Worm (Caenorhabditis elegans) whole organism, young adult: ENCODE results near the gene Y67D8B.5.

Experiments used
- Y53G8AR.9 ChIP-seq: fragments of 200-800 bp; sonication (Bioruptor generic); conservative IDR thresholded peaks from 2 replicates; pipeline ENCODE4 v1.3.6; 2022; ENCODE audit warnings: missing genetic modification reagents, missing genetic modification characterization, missing compliant biosample characterization
- ama-1 ChIP-seq, 3 experiments: fragments of 150-350 bp in 1 of 3; sonication (generic microtip) in 2 of 3; optimal IDR thresholded peaks; 2 replicates each; lab custom pipeline; 2014 to 2018; ENCODE audit warnings: missing biosample characterization in 2 of 3, missing genetic modification characterization in 2 of 3, missing genetic modification reagents in 2 of 3
- dpl-1 ChIP-seq: fragments of 150-350 bp; optimal IDR thresholded peaks from 2 replicates; lab custom pipeline; 2014; ENCODE audit warnings: missing biosample characterization, missing genetic modification reagents, missing genetic modification characterization
- egl-18 ChIP-seq: fragments of 200-800 bp; sonication (Bioruptor generic); IDR thresholded peaks from 2 replicates; pipeline ENCODE4 v1.3.6; 2022; ENCODE audit warnings: missing genetic modification reagents, missing genetic modification characterization, missing compliant biosample characterization
- ets-4 ChIP-seq: fragments of 200-800 bp; sonication (Bioruptor generic); optimal IDR thresholded peaks from 2 replicates; lab custom pipeline; 2018; ENCODE audit warnings: mild to moderate bottlenecking, missing genetic modification characterization, missing compliant biosample characterization
- hmg-1.2 ChIP-seq: fragments of 200-800 bp; sonication (Bioruptor generic); IDR thresholded peaks from 2 replicates; pipeline ENCODE4 v1.3.6; 2022; ENCODE audit warnings: missing genetic modification reagents, missing genetic modification characterization, missing compliant biosample characterization
- lin-40 ChIP-seq: sonication (generic microtip); optimal IDR thresholded peaks from 2 replicates; lab custom pipeline; 2016; ENCODE audit warnings: missing genetic modification characterization, mild to moderate bottlenecking, missing compliant biosample characterization, missing genotype, missing genetic modification reagents
- madf-6 ChIP-seq: fragments of 200-800 bp; sonication (Bioruptor generic); IDR thresholded peaks from 2 replicates; pipeline ENCODE4 v1.3.6; 2022; ENCODE audit warnings: missing genetic modification reagents, missing genetic modification characterization, missing compliant biosample characterization
- nhr-80 ChIP-seq: sonication (generic microtip); optimal IDR thresholded peaks from 2 replicates; lab custom pipeline; 2016; ENCODE audit warnings: missing genetic modification characterization, missing compliant biosample characterization
- pbrm-1 ChIP-seq: fragments of 200-800 bp; sonication (Bioruptor generic); IDR thresholded peaks from 2 replicates; pipeline ENCODE4 v1.3.6; 2022; ENCODE audit warnings: missing genetic modification reagents, missing genetic modification characterization, missing compliant biosample characterization
- sea-2 ChIP-seq: fragments of 200-800 bp; sonication (Bioruptor generic); IDR thresholded peaks from 2 replicates; pipeline ENCODE4 v1.3.6; 2022; ENCODE audit warnings: missing genetic modification characterization, missing compliant biosample characterization
- snpc-4 ChIP-seq, 5 experiments: fragments of 150-350 bp in 1 of 5; sonication (generic microtip) in 4 of 5; optimal IDR thresholded peaks; 2 replicates each; lab custom pipeline; 2014 to 2018; ENCODE audit warnings: missing genetic modification characterization in 5 of 5, missing biosample characterization in 3 of 5, antibody characterized with exemption in 2 of 5, mild to moderate bottlenecking in 2 of 5, missing compliant biosample characterization in 2 of 5, missing genotype in 2 of 5, moderate library complexity in 2 of 5, missing genetic modification reagents in 1 of 5
- unc-130 ChIP-seq: sonication (generic microtip); optimal IDR thresholded peaks from 2 replicates; lab custom pipeline; 2016; ENCODE audit warnings: missing genetic modification reagents, missing genetic modification characterization, missing compliant biosample characterization
- unc-62 ChIP-seq: fragments of 150-350 bp; optimal IDR thresholded peaks from 2 replicates; lab custom pipeline; 2014; ENCODE audit warnings: missing biosample characterization, missing genetic modification reagents, missing genetic modification characterization

DNA sequence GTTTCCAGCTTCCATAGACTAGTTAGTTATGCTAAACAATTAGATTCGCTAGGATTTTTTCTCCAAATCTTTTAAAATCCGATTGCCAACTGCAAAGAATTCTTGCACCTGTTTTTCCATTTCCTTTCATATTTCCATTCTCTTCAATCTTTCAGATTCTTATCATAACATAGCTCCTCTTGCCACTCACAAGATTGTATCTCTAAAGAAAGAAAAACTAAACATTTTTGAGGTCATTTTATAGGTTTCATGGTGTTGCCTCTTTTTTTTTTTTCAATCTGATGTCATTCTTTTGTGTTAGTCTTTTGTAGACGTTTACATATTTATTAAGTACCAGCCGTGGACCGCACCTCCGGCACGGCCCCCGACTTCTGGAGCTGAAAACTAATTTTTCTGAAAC is 36.8 kb upstream of the Y67D8B.5 start:
- TF ChIP-seq snpc-4 (GFP tag; optimal IDR thresholded peaks at IDR 0.05; lab: Kevin White, UChicago) (no peak), snpc-4 (tag; optimal IDR thresholded peaks at IDR 0.05; lab: Kevin White, UChicago) (no peak), sea-2 (GFP tag; lab: Robert Waterston, UW) (no peak), nhr-80 (no peak), unc-130 (GFP tag; lab: Kevin White, UChicago) (no peak), ets-4 (GFP tag; lab: Kevin White, UChicago) (no peak), egl-18 (no peak), madf-6 (GFP tag; lab: Robert Waterston, UW) (no peak), Y53G8AR.9 (GFP tag; lab: Robert Waterston, UW) (no peak), pbrm-1 (GFP tag; lab: Robert Waterston, UW) (no peak), hmg-1.2 (GFP tag; lab: Robert Waterston, UW) (no peak), unc-62 (GFP tag; lab: Kevin White, UChicago) (no peak), ama-1 (optimal IDR thresholded peaks at IDR 0.05; lab: Kevin White, UChicago) (no peak), ama-1 (GFP tag; optimal IDR thresholded peaks at IDR 0.05; lab: Kevin White, UChicago) (no peak), dpl-1 (GFP tag; lab: Kevin White, UChicago) (no peak), lin-40 (no peak)
